Worm (Caenorhabditis elegans) whole organism, young adult: Measurements from ENCODE around the gene vps-50.

Experiments
- C17E4.6 ChIP-seq: fragments of 200-800 bp; sonication (Bioruptor generic); IDR thresholded peaks from 2 replicates; pipeline ENCODE4 v1.3.6; 2022; ENCODE audit warnings: missing genetic modification reagents, missing genetic modification characterization, missing compliant biosample characterization
- F33H1.4 ChIP-seq: fragments of 200-800 bp; sonication (Bioruptor generic); IDR thresholded peaks from 2 replicates; pipeline ENCODE4 v1.3.6; 2022; ENCODE audit warnings: missing genetic modification reagents, missing genetic modification characterization, missing compliant biosample characterization
- K12H6.12 ChIP-seq: fragments of 200-800 bp; sonication (Bioruptor generic); optimal IDR thresholded peaks from 2 replicates; lab custom pipeline; 2018; ENCODE audit warnings: mild to moderate bottlenecking, missing genetic modification characterization, missing compliant biosample characterization
- Y56A3A.18 ChIP-seq: fragments of 200-800 bp; sonication (Bioruptor generic); IDR thresholded peaks from 2 replicates; pipeline ENCODE4 v1.3.6; 2022; ENCODE audit warnings: missing genetic modification reagents, missing genetic modification characterization, missing compliant biosample characterization
- Y79H2A.3 ChIP-seq: fragments of 200-800 bp; sonication (Bioruptor generic); conservative IDR thresholded peaks from 2 replicates; pipeline ENCODE4 v1.3.6; 2022; ENCODE audit warnings: missing genetic modification reagents, missing genetic modification characterization, missing compliant biosample characterization
- akir-1 ChIP-seq: fragments of 200-800 bp; sonication (Bioruptor generic); optimal IDR thresholded peaks from 2 replicates; lab custom pipeline; 2018; ENCODE audit warnings: mild to moderate bottlenecking, missing genetic modification characterization, moderate library complexity, missing compliant biosample characterization
- atf-7 ChIP-seq: sonication (generic microtip); optimal IDR thresholded peaks from 2 replicates; lab custom pipeline; 2017; ENCODE audit warnings: mild to moderate bottlenecking, missing genetic modification characterization, missing compliant biosample characterization
- attf-3 ChIP-seq: fragments of 200-800 bp; sonication (Bioruptor generic); conservative IDR thresholded peaks from 2 replicates; pipeline ENCODE4 v1.3.6; 2022; ENCODE audit warnings: missing genetic modification reagents, missing genetic modification characterization, missing compliant biosample characterization
- bed-1 ChIP-seq: fragments of 200-800 bp; sonication (Bioruptor generic); IDR thresholded peaks from 2 replicates; pipeline ENCODE4 v1.3.6; 2022; ENCODE audit warnings: missing genetic modification reagents, missing genetic modification characterization, missing compliant biosample characterization
- ceh-58 ChIP-seq: fragments of 200-800 bp; sonication (Bioruptor generic); IDR thresholded peaks from 2 replicates; pipeline ENCODE4 v1.3.6; 2022; ENCODE audit warnings: missing genetic modification characterization, missing compliant biosample characterization
- ceh-79 ChIP-seq: sonication (generic microtip); optimal IDR thresholded peaks from 2 replicates; lab custom pipeline; 2017; ENCODE audit warnings: mild to moderate bottlenecking, missing genetic modification characterization, missing compliant biosample characterization
- die-1 ChIP-seq: sonication (generic microtip); optimal IDR thresholded peaks from 2 replicates; lab custom pipeline; 2016; ENCODE audit warnings: missing genotype, mild to moderate bottlenecking, missing genetic modification characterization, missing compliant biosample characterization
- dox-1 ChIP-seq: fragments of 200-800 bp; sonication (Bioruptor generic); IDR thresholded peaks from 2 replicates; pipeline ENCODE4 v1.3.6; 2022; ENCODE audit warnings: missing genetic modification reagents, missing genetic modification characterization, missing compliant biosample characterization
- dpl-1 ChIP-seq: fragments of 150-350 bp; optimal IDR thresholded peaks from 2 replicates; lab custom pipeline; 2014; ENCODE audit warnings: missing biosample characterization, missing genetic modification reagents, missing genetic modification characterization
- efl-1 ChIP-seq: fragments of 150-350 bp; optimal IDR thresholded peaks from 2 replicates; lab custom pipeline; 2014; ENCODE audit warnings: missing biosample characterization, missing genetic modification reagents, missing genetic modification characterization
- egrh-3 ChIP-seq: fragments of 200-800 bp; sonication (Bioruptor generic); IDR thresholded peaks from 2 replicates; pipeline ENCODE4 v1.3.6; 2022; ENCODE audit warnings: missing genetic modification reagents, missing genetic modification characterization, missing compliant biosample characterization
- fkh-3 ChIP-seq: sonication (generic microtip); optimal IDR thresholded peaks from 2 replicates; lab custom pipeline; 2016; ENCODE audit warnings: mild to moderate bottlenecking, missing genetic modification characterization, missing compliant biosample characterization
- hlh-26 ChIP-seq: fragments of 200-800 bp; sonication (Bioruptor generic); conservative IDR thresholded peaks from 2 replicates; pipeline ENCODE4 v1.3.6; 2022; ENCODE audit warnings: missing genetic modification reagents, missing genetic modification characterization, missing compliant biosample characterization
- let-607 ChIP-seq, 2 experiments: fragments of 200-800 bp in 1 of 2; sonication (Bioruptor generic) in 1 of 2; sonication (generic microtip) in 1 of 2; optimal IDR thresholded peaks; 2 replicates each; lab custom pipeline; 2016 to 2018; ENCODE audit warnings: mild to moderate bottlenecking in 2 of 2, missing compliant biosample characterization in 2 of 2, missing genetic modification characterization in 2 of 2, moderate library complexity in 2 of 2, missing genotype in 1 of 2
- lin-35 ChIP-seq, 3 experiments: fragments of 150-350 bp in 2 of 3; sonication (generic microtip) in 1 of 3; optimal IDR thresholded peaks; 2 replicates each; lab custom pipeline; 2014 to 2018; ENCODE audit warnings: missing biosample characterization in 3 of 3, missing genetic modification characterization in 3 of 3, missing genetic modification reagents in 3 of 3
- madf-10 ChIP-seq: sonication (generic microtip); optimal IDR thresholded peaks from 2 replicates; lab custom pipeline; 2016; ENCODE audit warnings: mild to moderate bottlenecking, missing genetic modification characterization, missing compliant biosample characterization
- mxl-1 ChIP-seq: sonication (generic microtip); optimal IDR thresholded peaks from 2 replicates; lab custom pipeline; 2016; ENCODE audit warnings: missing genetic modification characterization, missing compliant biosample characterization
- nfya-1 ChIP-seq: sonication (generic microtip); optimal IDR thresholded peaks from 2 replicates; lab custom pipeline; 2017; ENCODE audit warnings: antibody characterized with exemption, missing compliant biosample characterization, missing genetic modification characterization, borderline replicate concordance; ENCODE audit not compliant: insufficient read depth
- nfya-2 ChIP-seq: fragments of 200-800 bp; sonication (Bioruptor generic); IDR thresholded peaks from 2 replicates; pipeline ENCODE4 v1.3.6; 2022; ENCODE audit warnings: missing genetic modification reagents, missing genetic modification characterization, missing compliant biosample characterization
- nhr-179 ChIP-seq: sonication (generic microtip); optimal IDR thresholded peaks from 2 replicates; lab custom pipeline; 2016; ENCODE audit warnings: mild to moderate bottlenecking, missing genetic modification characterization, missing compliant biosample characterization
- rcor-1 ChIP-seq: fragments of 200-800 bp; sonication (Bioruptor generic); IDR thresholded peaks from 2 replicates; pipeline ENCODE4 v1.3.6; 2022; ENCODE audit warnings: missing genetic modification reagents, missing genetic modification characterization, missing compliant biosample characterization
- rpc-1 ChIP-seq, 2 experiments: fragments of 150-350 bp in 1 of 2; sonication (generic microtip) in 1 of 2; optimal IDR thresholded peaks; 2 replicates each; lab custom pipeline; 2014 to 2018; ENCODE audit warnings: missing biosample characterization in 1 of 2, missing genetic modification characterization in 1 of 2, missing genetic modification reagents in 1 of 2, missing genotype in 1 of 2
- somi-1 ChIP-seq: fragments of 200-800 bp; sonication (Bioruptor generic); optimal IDR thresholded peaks from 2 replicates; lab custom pipeline; 2018; ENCODE audit warnings: mild to moderate bottlenecking, missing genetic modification characterization, missing compliant biosample characterization
- tbx-9 ChIP-seq: sonication (generic microtip); optimal IDR thresholded peaks from 2 replicates; lab custom pipeline; 2016; ENCODE audit warnings: borderline replicate concordance, missing genetic modification characterization, inconsistent platforms, missing compliant biosample characterization
- xnd-1 ChIP-seq: sonication (generic microtip); optimal IDR thresholded peaks from 2 replicates; lab custom pipeline; 2016; ENCODE audit warnings: missing genotype, missing genetic modification reagents, missing genetic modification characterization, missing compliant biosample characterization
- ztf-28 ChIP-seq: fragments of 200-800 bp; sonication (Bioruptor generic); IDR thresholded peaks from 2 replicates; pipeline ENCODE4 v1.3.6; 2022; ENCODE audit warnings: missing genetic modification reagents, missing genetic modification characterization, missing compliant biosample characterization
- ztf-6 ChIP-seq: fragments of 200-800 bp; sonication (Bioruptor generic); IDR thresholded peaks from 2 replicates; pipeline ENCODE4 v1.3.6; 2022; ENCODE audit warnings: missing genetic modification reagents, missing genetic modification characterization, missing compliant biosample characterization

Gene vps-50

ce11 chrIII:10895817-10896413, 26.9 kb downstream of the vps-50 start, which contains the start of gene com-1 (continued):
- TF ChIP-seq Y79H2A.3 (no peak), tbx-9 (no peak), dox-1 (no peak), rcor-1 (GFP tag; lab: Robert Waterston, UW) (no peak), mxl-1 (tag; lab: Kevin White, UChicago) (no peak), let-607 (tag; optimal IDR thresholded peaks at IDR 0.05; lab: Kevin White, UChicago) (no peak)

DNA sequence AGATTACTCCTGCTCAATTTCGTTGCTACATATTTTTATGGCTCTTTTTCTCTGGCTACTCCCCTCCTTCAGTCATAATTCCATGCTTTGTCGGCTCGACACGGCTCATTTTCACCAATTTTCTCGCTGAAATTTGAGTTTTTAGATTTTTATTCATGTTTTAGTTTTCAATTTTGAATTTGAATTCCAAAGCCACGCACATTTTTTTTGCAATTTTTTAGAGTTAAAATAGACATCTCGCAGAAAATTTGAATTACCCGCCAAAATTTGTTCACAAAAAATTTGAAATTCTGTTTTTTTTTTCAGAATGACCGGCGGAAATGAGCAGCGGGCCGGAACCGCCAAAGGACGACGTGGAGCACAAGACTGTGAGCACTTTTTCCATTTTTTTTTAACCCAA, 33.3 kb downstream of the vps-50 start, which contains the start of gene unc-119:
unc-119 (plus strand) TSS at position 301 of the 400 bp plus-strand sequence.
- TF ChIP-seq nfya-2 (no peak), ztf-28 (GFP tag; lab: Robert Waterston, UW) (no peak), somi-1 (GFP tag; lab: Kevin White, UChicago) (no peak), akir-1 (no peak), Y56A3A.18 (no peak), C17E4.6 (GFP tag; lab: Robert Waterston, UW) (no peak), madf-10 (tag; lab: Kevin White, UChicago) (no peak), hlh-26 (GFP tag; lab: Robert Waterston, UW) (no peak), F33H1.4 (no peak), fkh-3 (no peak), ztf-6 (GFP tag; lab: Robert Waterston, UW) (no peak), nhr-179 (tag; lab: Kevin White, UChicago) (no peak)
- TF ChIP-seq, all 124 proteins: peak for 0

DNA sequence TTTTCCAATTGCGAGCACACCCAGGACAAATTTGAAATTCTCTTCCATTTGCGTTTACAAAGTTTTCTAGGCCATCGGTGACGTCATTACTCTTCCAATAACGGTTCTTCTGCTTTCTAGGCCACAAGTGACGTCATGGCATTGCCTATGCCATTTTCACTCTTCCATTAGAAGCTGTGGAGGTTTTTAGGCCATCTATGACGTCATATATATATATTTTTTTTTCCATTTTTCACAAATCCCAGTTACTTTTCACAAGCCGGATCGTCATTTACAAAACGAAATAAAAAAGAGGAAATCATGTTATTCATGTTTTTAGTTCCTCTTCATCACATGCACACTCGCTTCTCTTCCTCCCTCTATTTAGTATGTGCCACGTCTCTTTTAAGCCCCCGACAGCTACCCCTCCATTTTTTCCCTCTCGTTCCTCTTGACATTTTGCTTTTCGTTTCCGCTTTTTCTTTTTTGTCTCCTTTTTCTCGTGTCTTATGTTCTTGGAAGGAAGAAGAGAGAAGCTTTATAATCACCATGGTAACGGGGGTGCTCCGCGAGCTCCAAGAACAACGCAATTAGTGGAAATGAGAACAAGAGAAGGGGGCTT, 34.1 kb downstream of the vps-50 start:
- TF ChIP-seq nfya-1 (tag; lab: Kevin White, UChicago) = no peak
- TF ChIP-seq ceh-58 (GFP tag; lab: Robert Waterston, UW) = no peak
- TF ChIP-seq K12H6.12 (tag; lab: Kevin White, UChicago) = peak; percentile 12
- no peak for TF ChIP-seq bed-1
- peak; percentile 62 for TF ChIP-seq atf-7
- no peak for TF ChIP-seq ceh-79
- no peak for TF ChIP-seq egrh-3 (GFP tag; lab: Robert Waterston, UW)
- TF ChIP-seq xnd-1 (tag; lab: Kevin White, UChicago) = no peak
- no peak for TF ChIP-seq attf-3 (GFP tag; lab: Robert Waterston, UW)
- no peak for TF ChIP-seq rpc-1 (optimal IDR thresholded peaks at IDR 0.05; lab: Kevin White, UChicago)
- TF ChIP-seq rpc-1 (tag; optimal IDR thresholded peaks at IDR 0.05; lab: Kevin White, UChicago) = no peak

- TF ChIP-seq K12H6.12 (tag; lab: Kevin White, UChicago) (no peak), die-1 (tag; lab: Kevin White, UChicago) (no peak), efl-1 (GFP tag; lab: Kevin White, UChicago) (peak; percentile 54), lin-35 (GFP tag; optimal IDR thresholded peaks at IDR 0.05; lab: Kevin White, UChicago) (peak in 1 of 3 experiments; percentile 76), dpl-1 (GFP tag; lab: Kevin White, UChicago) (peak; percentile 79)
Measured at ce11 chrIII:10904320-10904961, 35.4 kb downstream of the vps-50 start.
